Worm (Caenorhabditis elegans) whole organism, young adult: ENCODE data around the gene sec-61.A.

ENCODE experiments used
- B0019.2 ChIP-seq: fragments of 200-800 bp; sonication (Bioruptor generic); conservative IDR thresholded peaks from 2 replicates; pipeline ENCODE4 v1.3.6; 2022; ENCODE audit warnings: missing genetic modification reagents, missing genetic modification characterization, missing compliant biosample characterization
- C06A6.2 ChIP-seq: fragments of 200-800 bp; sonication (Bioruptor generic); conservative IDR thresholded peaks from 2 replicates; pipeline ENCODE4 v1.3.6; 2022; ENCODE audit warnings: missing genetic modification characterization, missing compliant biosample characterization
- F37B4.10 ChIP-seq: fragments of 200-800 bp; sonication (Bioruptor generic); IDR thresholded peaks from 2 replicates; pipeline ENCODE4 v1.3.6; 2022; ENCODE audit warnings: missing genetic modification characterization, missing compliant biosample characterization
- F52B5.7 ChIP-seq: sonication (generic microtip); optimal IDR thresholded peaks from 2 replicates; lab custom pipeline; 2016; ENCODE audit warnings: mild to moderate bottlenecking, missing genetic modification characterization, missing compliant biosample characterization
- Y53F4B.3 ChIP-seq: fragments of 200-800 bp; sonication (Bioruptor generic); IDR thresholded peaks from 2 replicates; pipeline ENCODE4 v1.3.6; 2022; ENCODE audit warnings: missing genetic modification reagents, missing genetic modification characterization, missing compliant biosample characterization
- Y95B8A.8 ChIP-seq: fragments of 200-800 bp; sonication (Bioruptor generic); IDR thresholded peaks from 2 replicates; pipeline ENCODE4 v1.3.6; 2022; ENCODE audit warnings: missing genetic modification reagents, missing genetic modification characterization, missing compliant biosample characterization
- ZK185.1 ChIP-seq: sonication (generic microtip); optimal IDR thresholded peaks from 2 replicates; lab custom pipeline; 2016; ENCODE audit warnings: mild to moderate bottlenecking, missing genetic modification characterization, missing compliant biosample characterization; ENCODE audit not compliant: poor library complexity, severe bottlenecking
- ama-1 ChIP-seq, 3 experiments: fragments of 150-350 bp in 1 of 3; sonication (generic microtip) in 2 of 3; optimal IDR thresholded peaks; 2 replicates each; lab custom pipeline; 2014 to 2018; ENCODE audit warnings: missing biosample characterization in 2 of 3, missing genetic modification characterization in 2 of 3, missing genetic modification reagents in 2 of 3
- aptf-2 ChIP-seq: fragments of 200-800 bp; sonication (Bioruptor generic); conservative IDR thresholded peaks from 2 replicates; pipeline ENCODE4 v1.3.6; 2022; ENCODE audit warnings: missing genetic modification reagents, missing genetic modification characterization, missing compliant biosample characterization
- atf-7 ChIP-seq: sonication (generic microtip); optimal IDR thresholded peaks from 2 replicates; lab custom pipeline; 2017; ENCODE audit warnings: mild to moderate bottlenecking, missing genetic modification characterization, missing compliant biosample characterization
- attf-6 ChIP-seq: fragments of 200-800 bp; sonication (Bioruptor generic); IDR thresholded peaks from 2 replicates; pipeline ENCODE4 v1.3.6; 2022; ENCODE audit warnings: missing genetic modification reagents, missing genetic modification characterization, missing compliant biosample characterization
- bed-1 ChIP-seq: fragments of 200-800 bp; sonication (Bioruptor generic); IDR thresholded peaks from 2 replicates; pipeline ENCODE4 v1.3.6; 2022; ENCODE audit warnings: missing genetic modification reagents, missing genetic modification characterization, missing compliant biosample characterization
- bed-2 ChIP-seq: fragments of 200-800 bp; sonication (Bioruptor generic); IDR thresholded peaks from 2 replicates; pipeline ENCODE4 v1.3.6; 2022; ENCODE audit warnings: missing genetic modification reagents, missing genetic modification characterization, missing compliant biosample characterization
- cebp-1 ChIP-seq, 2 experiments: fragments of 200-800 bp in 1 of 2; sonication (Bioruptor generic) in 1 of 2; sonication (generic microtip) in 1 of 2; IDR thresholded peaks in 1 of 2; optimal IDR thresholded peaks in 1 of 2; 2 replicates each; pipeline versions ENCODE4 v1.3.6 to Lab custom; 2017 to 2022; ENCODE audit warnings: missing compliant biosample characterization in 2 of 2, missing genetic modification characterization in 2 of 2, mild to moderate bottlenecking in 1 of 2, missing genetic modification reagents in 1 of 2, moderate library complexity in 1 of 2
- ceh-79 ChIP-seq: sonication (generic microtip); optimal IDR thresholded peaks from 2 replicates; lab custom pipeline; 2017; ENCODE audit warnings: mild to moderate bottlenecking, missing genetic modification characterization, missing compliant biosample characterization
- ceh-91 ChIP-seq: fragments of 200-800 bp; sonication (Bioruptor generic); IDR thresholded peaks from 2 replicates; pipeline ENCODE4 v1.3.6; 2022; ENCODE audit warnings: missing genetic modification reagents, missing genetic modification characterization, missing compliant biosample characterization
- dpl-1 ChIP-seq: fragments of 150-350 bp; optimal IDR thresholded peaks from 2 replicates; lab custom pipeline; 2014; ENCODE audit warnings: missing biosample characterization, missing genetic modification reagents, missing genetic modification characterization
- efl-1 ChIP-seq: fragments of 150-350 bp; optimal IDR thresholded peaks from 2 replicates; lab custom pipeline; 2014; ENCODE audit warnings: missing biosample characterization, missing genetic modification reagents, missing genetic modification characterization
- gei-17 ChIP-seq: fragments of 200-800 bp; sonication (Bioruptor generic); optimal IDR thresholded peaks from 2 replicates; lab custom pipeline; 2018; ENCODE audit warnings: mild to moderate bottlenecking, missing genetic modification characterization, missing compliant biosample characterization
- him-1 ChIP-seq: sonication (generic microtip); optimal IDR thresholded peaks from 2 replicates; lab custom pipeline; 2016; ENCODE audit warnings: missing genotype, missing genetic modification reagents, missing genetic modification characterization, missing compliant biosample characterization
- lag-1 ChIP-seq: fragments of 200-800 bp; sonication (Bioruptor generic); IDR thresholded peaks from 2 replicates; pipeline ENCODE4 v1.3.6; 2022; ENCODE audit warnings: missing genetic modification reagents, missing genetic modification characterization, missing compliant biosample characterization
- lin-35 ChIP-seq, 3 experiments: fragments of 150-350 bp in 2 of 3; sonication (generic microtip) in 1 of 3; optimal IDR thresholded peaks; 2 replicates each; lab custom pipeline; 2014 to 2018; ENCODE audit warnings: missing biosample characterization in 3 of 3, missing genetic modification characterization in 3 of 3, missing genetic modification reagents in 3 of 3
- lin-40 ChIP-seq: sonication (generic microtip); optimal IDR thresholded peaks from 2 replicates; lab custom pipeline; 2016; ENCODE audit warnings: missing genetic modification characterization, mild to moderate bottlenecking, missing compliant biosample characterization, missing genotype, missing genetic modification reagents
- lsy-27 ChIP-seq: sonication (generic microtip); optimal IDR thresholded peaks from 2 replicates; lab custom pipeline; 2017; ENCODE audit warnings: missing genetic modification characterization, mild to moderate bottlenecking, missing compliant biosample characterization, antibody characterized with exemption, missing genotype, borderline replicate concordance; ENCODE audit not compliant: insufficient read depth
- madf-10 ChIP-seq: sonication (generic microtip); optimal IDR thresholded peaks from 2 replicates; lab custom pipeline; 2016; ENCODE audit warnings: mild to moderate bottlenecking, missing genetic modification characterization, missing compliant biosample characterization
- madf-6 ChIP-seq: fragments of 200-800 bp; sonication (Bioruptor generic); IDR thresholded peaks from 2 replicates; pipeline ENCODE4 v1.3.6; 2022; ENCODE audit warnings: missing genetic modification reagents, missing genetic modification characterization, missing compliant biosample characterization
- madf-8 ChIP-seq: fragments of 200-800 bp; sonication (Bioruptor generic); conservative IDR thresholded peaks from 2 replicates; pipeline ENCODE4 v1.3.6; 2022; ENCODE audit warnings: missing genetic modification reagents, missing genetic modification characterization, missing compliant biosample characterization
- nhr-120 ChIP-seq: fragments of 200-800 bp; sonication (Bioruptor generic); IDR thresholded peaks from 2 replicates; pipeline ENCODE4 v1.3.6; 2022; ENCODE audit warnings: missing genetic modification characterization, missing compliant biosample characterization
- nhr-80 ChIP-seq: sonication (generic microtip); optimal IDR thresholded peaks from 2 replicates; lab custom pipeline; 2016; ENCODE audit warnings: missing genetic modification characterization, missing compliant biosample characterization
- snpc-1.1 ChIP-seq: sonication (generic microtip); optimal IDR thresholded peaks from 2 replicates; lab custom pipeline; 2017; ENCODE audit warnings: missing genetic modification characterization, mild to moderate bottlenecking, missing compliant biosample characterization, antibody characterized with exemption, moderate library complexity, missing genotype, missing genetic modification reagents; ENCODE audit not compliant: insufficient read depth
- snpc-1.3 ChIP-seq: sonication (generic microtip); optimal IDR thresholded peaks from 2 replicates; lab custom pipeline; 2017; ENCODE audit warnings: missing genetic modification characterization, mild to moderate bottlenecking, missing compliant biosample characterization, antibody characterized with exemption, moderate library complexity, missing genotype, missing genetic modification reagents; ENCODE audit not compliant: insufficient read depth
- snpc-4 ChIP-seq, 5 experiments: fragments of 150-350 bp in 1 of 5; sonication (generic microtip) in 4 of 5; optimal IDR thresholded peaks; 2 replicates each; lab custom pipeline; 2014 to 2018; ENCODE audit warnings: missing genetic modification characterization in 5 of 5, missing biosample characterization in 3 of 5, antibody characterized with exemption in 2 of 5, mild to moderate bottlenecking in 2 of 5, missing compliant biosample characterization in 2 of 5, missing genotype in 2 of 5, moderate library complexity in 2 of 5, missing genetic modification reagents in 1 of 5
- somi-1 ChIP-seq: fragments of 200-800 bp; sonication (Bioruptor generic); optimal IDR thresholded peaks from 2 replicates; lab custom pipeline; 2018; ENCODE audit warnings: mild to moderate bottlenecking, missing genetic modification characterization, missing compliant biosample characterization
- sptf-2 ChIP-seq: fragments of 200-800 bp; sonication (Bioruptor generic); optimal IDR thresholded peaks from 2 replicates; lab custom pipeline; 2018; ENCODE audit warnings: mild to moderate bottlenecking, missing genetic modification characterization, missing compliant biosample characterization
- xnd-1 ChIP-seq: sonication (generic microtip); optimal IDR thresholded peaks from 2 replicates; lab custom pipeline; 2016; ENCODE audit warnings: missing genotype, missing genetic modification reagents, missing genetic modification characterization, missing compliant biosample characterization
- zim-3 ChIP-seq: sonication (generic microtip); optimal IDR thresholded peaks from 2 replicates; lab custom pipeline; 2017; ENCODE audit warnings: mild to moderate bottlenecking, missing genetic modification characterization, moderate library complexity, missing compliant biosample characterization
- ztf-18 ChIP-seq: sonication (generic microtip); optimal IDR thresholded peaks from 2 replicates; lab custom pipeline; 2016; ENCODE audit warnings: missing genotype, mild to moderate bottlenecking, missing genetic modification characterization, missing compliant biosample characterization
- ztf-22 ChIP-seq: fragments of 200-800 bp; sonication (Bioruptor generic); optimal IDR thresholded peaks from 2 replicates; lab custom pipeline; 2018; ENCODE audit warnings: mild to moderate bottlenecking, missing genetic modification characterization, moderate library complexity, missing compliant biosample characterization
- ztf-26 ChIP-seq: sonication (generic microtip); optimal IDR thresholded peaks from 2 replicates; lab custom pipeline; 2017; ENCODE audit warnings: missing genetic modification characterization, missing compliant biosample characterization
- ztf-6 ChIP-seq: fragments of 200-800 bp; sonication (Bioruptor generic); IDR thresholded peaks from 2 replicates; pipeline ENCODE4 v1.3.6; 2022; ENCODE audit warnings: missing genetic modification reagents, missing genetic modification characterization, missing compliant biosample characterization

The sec-61.A gene

DNA sequence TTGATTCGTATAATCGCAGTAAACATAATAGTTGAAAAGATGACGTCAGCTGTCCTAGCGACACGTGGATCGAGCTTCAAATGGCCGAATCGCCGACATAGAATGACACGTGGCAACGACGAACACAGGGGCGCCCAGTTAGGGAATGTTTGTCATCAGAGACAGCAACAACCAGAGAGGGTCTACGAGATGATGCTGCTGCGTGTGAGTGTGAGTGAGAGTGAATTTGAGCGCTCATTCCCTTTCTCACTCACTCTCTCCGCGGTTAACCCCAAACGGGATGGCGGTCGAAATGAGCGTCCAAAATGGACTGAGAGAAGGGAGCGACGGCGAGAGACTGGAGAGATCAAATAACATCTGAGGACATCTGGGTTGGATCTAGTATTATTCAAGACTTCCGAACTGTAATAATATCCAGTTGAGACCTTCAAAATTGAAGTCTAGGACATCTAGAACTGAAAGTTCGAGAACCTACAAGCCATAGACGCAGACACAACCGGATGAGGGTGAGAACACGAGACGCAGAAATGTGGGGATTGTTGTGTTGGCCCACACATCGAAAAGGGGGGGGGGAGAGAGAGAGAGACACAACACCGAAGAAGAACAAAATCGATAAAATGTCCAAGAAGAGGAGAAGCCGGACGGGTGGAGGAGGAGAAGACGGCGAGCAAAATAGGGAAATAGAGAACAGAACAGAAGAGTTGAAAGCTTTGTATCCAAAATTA is 31.0 kb downstream of the sec-61.A start (continued):
- TF ChIP-seq nhr-120 (GFP tag; lab: Robert Waterston, UW): no peak
- TF ChIP-seq lin-35 (GFP tag; optimal IDR thresholded peaks at IDR 0.05; lab: Kevin White, UChicago): peak in 1 of 3 experiments; percentile 13
- no peak for TF ChIP-seq Y95B8A.8 (GFP tag; lab: Robert Waterston, UW)
- no peak for TF ChIP-seq zim-3 (tag; lab: Kevin White, UChicago)
- peak; percentile 64 for TF ChIP-seq nhr-80 (tag; lab: Kevin White, UChicago)
- TF ChIP-seq ceh-91 (GFP tag; lab: Robert Waterston, UW): no peak
- TF ChIP-seq ztf-26: peak; percentile 43
- TF ChIP-seq ama-1 (optimal IDR thresholded peaks at IDR 0.05; lab: Kevin White, UChicago): peak; percentile 34
- TF ChIP-seq ama-1 (GFP tag; optimal IDR thresholded peaks at IDR 0.05; lab: Kevin White, UChicago): no peak
- peak; percentile 17 for TF ChIP-seq atf-7
- TF ChIP-seq lin-40 (tag; lab: Kevin White, UChicago): peak; percentile 45
- no peak for TF ChIP-seq madf-8 (GFP tag; lab: Robert Waterston, UW)
- TF ChIP-seq, all 124 proteins: peak for 23

DNA sequence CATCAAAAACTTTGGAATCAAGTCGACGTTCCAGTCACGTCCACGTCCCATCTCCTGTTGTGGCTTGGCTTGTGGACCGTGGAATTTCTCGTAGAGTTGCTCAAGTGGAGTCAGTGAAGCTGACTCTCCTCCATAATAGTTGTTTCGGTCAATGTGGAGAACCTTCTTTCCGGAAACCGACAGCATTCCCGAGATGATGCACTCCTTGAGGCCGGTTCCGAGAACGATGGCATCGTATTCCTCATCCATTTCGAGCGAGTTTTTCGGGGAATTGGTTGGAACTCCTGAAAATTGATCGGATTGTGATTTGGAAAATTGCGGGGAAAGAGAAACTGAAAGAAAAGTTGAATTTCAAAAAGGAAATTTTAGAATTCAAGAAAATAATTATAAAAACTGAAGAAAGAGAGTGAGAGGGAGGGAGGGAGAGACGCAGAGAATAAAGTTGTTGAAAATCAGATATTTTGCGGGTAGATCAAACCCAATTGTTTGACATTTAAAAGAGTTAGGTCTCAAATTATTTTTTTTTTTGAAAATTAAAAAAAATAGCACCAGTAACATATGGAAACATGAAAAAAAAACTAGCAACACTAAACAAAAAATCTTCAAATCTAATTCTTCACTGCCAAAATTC is 32.3 kb downstream of the sec-61.A start, which contains the start of gene gdi-1:
Gene gdi-1 (minus strand): TSS at position 286 of the 631 bp plus-strand sequence.
- TF ChIP-seq B0019.2 (no peak), bed-2 (GFP tag; lab: Robert Waterston, UW) (no peak), madf-6 (GFP tag; lab: Robert Waterston, UW) (peak; percentile 36; the same call in 1 of the 2 replicates), dpl-1 (GFP tag; lab: Kevin White, UChicago) (peak; percentile 20), cebp-1 (GFP tag; IDR thresholded peaks at IDR 0.05; lab: Robert Waterston, UW) (no peak), cebp-1 (tag; optimal IDR thresholded peaks at IDR 0.05; lab: Kevin White, UChicago) (no peak), lin-40 (tag; lab: Kevin White, UChicago) (no peak), zim-3 (tag; lab: Kevin White, UChicago) (no peak), snpc-1.3 (tag; lab: Kevin White, UChicago) (peak; percentile 4), ztf-18 (tag; lab: Kevin White, UChicago) (peak; percentile 13), ztf-26 (no peak), efl-1 (GFP tag; lab: Kevin White, UChicago) (peak; percentile 43), aptf-2 (GFP tag; lab: Robert Waterston, UW) (no peak), bed-1 (no peak), him-1 (tag; lab: Kevin White, UChicago) (no peak), attf-6 (GFP tag; lab: Robert Waterston, UW) (peak; percentile 65; the same call in 1 of the 2 replicates), snpc-4 (GFP tag; optimal IDR thresholded peaks at IDR 0.05; lab: Kevin White, UChicago) (no peak), snpc-4 (tag; optimal IDR thresholded peaks at IDR 0.05; lab: Kevin White, UChicago) (peak in 1 of 4 experiments; percentile 72), snpc-1.1 (peak; percentile 9)

DNA sequence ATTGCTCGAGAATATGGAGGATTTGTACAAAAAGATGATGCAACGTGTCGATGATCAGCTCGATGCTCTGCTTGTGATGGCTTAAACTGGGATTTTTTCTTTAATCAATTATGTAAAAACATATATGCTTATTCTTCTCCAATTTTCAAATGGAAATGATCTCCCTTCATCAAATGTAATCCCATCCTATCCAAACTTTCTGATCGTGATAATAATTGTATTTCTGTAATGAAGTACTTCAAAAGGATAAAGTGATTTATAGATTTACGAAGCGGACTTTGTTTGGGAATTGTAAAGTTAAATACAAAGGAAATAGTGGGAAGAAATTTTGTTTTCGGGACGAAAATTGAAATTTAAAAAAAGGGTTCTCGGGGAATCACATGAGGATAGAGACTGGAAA is 34.5 kb downstream of the sec-61.A start:
- TF ChIP-seq efl-1 (GFP tag; lab: Kevin White, UChicago) (no peak), ama-1 (optimal IDR thresholded peaks at IDR 0.05; lab: Kevin White, UChicago) (no peak), ama-1 (GFP tag; optimal IDR thresholded peaks at IDR 0.05; lab: Kevin White, UChicago) (peak in 1 of 2 experiments; percentile 47), somi-1 (GFP tag; lab: Kevin White, UChicago) (peak; percentile 26), ztf-26 (no peak), snpc-4 (GFP tag; optimal IDR thresholded peaks at IDR 0.05; lab: Kevin White, UChicago) (peak; percentile 72), snpc-4 (tag; optimal IDR thresholded peaks at IDR 0.05; lab: Kevin White, UChicago) (peak in 3 of 4 experiments; percentile 20 to 90 (median 45)), lsy-27 (no peak), ztf-6 (GFP tag; lab: Robert Waterston, UW) (no peak), madf-10 (tag; lab: Kevin White, UChicago) (no peak), ZK185.1 (peak; percentile 1), ceh-79 (tag; lab: Kevin White, UChicago) (no peak), C06A6.2 (no peak), xnd-1 (no peak), Y53F4B.3 (GFP tag; lab: Robert Waterston, UW) (no peak), lag-1 (no peak), F37B4.10 (GFP tag; lab: Robert Waterston, UW) (no peak), gei-17 (GFP tag; lab: Kevin White, UChicago) (no peak), sptf-2 (no peak), F52B5.7 (tag; lab: Kevin White, UChicago) (no peak), bed-1 (no peak), ztf-22 (GFP tag; lab: Kevin White, UChicago) (no peak)
